Worm (Caenorhabditis elegans) whole organism, young adult: ENCODE data around the gene C25B8.8.

Experiments used
- B0261.1 ChIP-seq: sonication (generic microtip); optimal IDR thresholded peaks from 2 replicates; lab custom pipeline; 2016; ENCODE audit warnings: mild to moderate bottlenecking, missing genetic modification characterization, moderate library complexity, missing compliant biosample characterization
- D2030.7 ChIP-seq: fragments of 200-800 bp; sonication (Bioruptor generic); IDR thresholded peaks from 2 replicates; pipeline ENCODE4 v1.3.6; 2022; ENCODE audit warnings: missing genetic modification reagents, missing genetic modification characterization, missing compliant biosample characterization
- F22D6.2 ChIP-seq: sonication (generic microtip); optimal IDR thresholded peaks from 2 replicates; lab custom pipeline; 2016; ENCODE audit warnings: mild to moderate bottlenecking, missing genetic modification characterization, missing compliant biosample characterization
- F23B12.7 ChIP-seq: sonication (generic microtip); optimal IDR thresholded peaks from 2 replicates; lab custom pipeline; 2017; ENCODE audit warnings: missing genetic modification characterization, mild to moderate bottlenecking, missing compliant biosample characterization, antibody characterized with exemption, moderate library complexity; ENCODE audit not compliant: insufficient read depth
- F55B11.4 ChIP-seq: sonication (generic microtip); optimal IDR thresholded peaks from 2 replicates; lab custom pipeline; 2016; ENCODE audit warnings: missing compliant biosample characterization, missing genetic modification characterization, borderline replicate concordance; ENCODE audit not compliant: insufficient read depth
- K12H6.12 ChIP-seq: fragments of 200-800 bp; sonication (Bioruptor generic); optimal IDR thresholded peaks from 2 replicates; lab custom pipeline; 2018; ENCODE audit warnings: mild to moderate bottlenecking, missing genetic modification characterization, missing compliant biosample characterization
- T07F8.4 ChIP-seq: sonication (generic microtip); optimal IDR thresholded peaks from 2 replicates; lab custom pipeline; 2016; ENCODE audit warnings: mild to moderate bottlenecking, missing genetic modification characterization, moderate library complexity, missing compliant biosample characterization
- Y53G8AR.9 ChIP-seq: fragments of 200-800 bp; sonication (Bioruptor generic); conservative IDR thresholded peaks from 2 replicates; pipeline ENCODE4 v1.3.6; 2022; ENCODE audit warnings: missing genetic modification reagents, missing genetic modification characterization, missing compliant biosample characterization
- Y79H2A.3 ChIP-seq: fragments of 200-800 bp; sonication (Bioruptor generic); conservative IDR thresholded peaks from 2 replicates; pipeline ENCODE4 v1.3.6; 2022; ENCODE audit warnings: missing genetic modification reagents, missing genetic modification characterization, missing compliant biosample characterization
- bed-2 ChIP-seq: fragments of 200-800 bp; sonication (Bioruptor generic); IDR thresholded peaks from 2 replicates; pipeline ENCODE4 v1.3.6; 2022; ENCODE audit warnings: missing genetic modification reagents, missing genetic modification characterization, missing compliant biosample characterization
- cebp-1 ChIP-seq, 2 experiments: fragments of 200-800 bp in 1 of 2; sonication (Bioruptor generic) in 1 of 2; sonication (generic microtip) in 1 of 2; IDR thresholded peaks in 1 of 2; optimal IDR thresholded peaks in 1 of 2; 2 replicates each; pipeline versions ENCODE4 v1.3.6 to Lab custom; 2017 to 2022; ENCODE audit warnings: missing compliant biosample characterization in 2 of 2, missing genetic modification characterization in 2 of 2, mild to moderate bottlenecking in 1 of 2, missing genetic modification reagents in 1 of 2, moderate library complexity in 1 of 2
- ceh-100 ChIP-seq: fragments of 200-800 bp; sonication (Bioruptor generic); IDR thresholded peaks from 2 replicates; pipeline ENCODE4 v1.3.6; 2022; ENCODE audit warnings: missing genetic modification reagents, missing genetic modification characterization, missing compliant biosample characterization
- ceh-58 ChIP-seq: fragments of 200-800 bp; sonication (Bioruptor generic); IDR thresholded peaks from 2 replicates; pipeline ENCODE4 v1.3.6; 2022; ENCODE audit warnings: missing genetic modification characterization, missing compliant biosample characterization
- ceh-91 ChIP-seq: fragments of 200-800 bp; sonication (Bioruptor generic); IDR thresholded peaks from 2 replicates; pipeline ENCODE4 v1.3.6; 2022; ENCODE audit warnings: missing genetic modification reagents, missing genetic modification characterization, missing compliant biosample characterization
- die-1 ChIP-seq: sonication (generic microtip); optimal IDR thresholded peaks from 2 replicates; lab custom pipeline; 2016; ENCODE audit warnings: missing genotype, mild to moderate bottlenecking, missing genetic modification characterization, missing compliant biosample characterization
- dpff-1 ChIP-seq: sonication (generic microtip); optimal IDR thresholded peaks from 2 replicates; lab custom pipeline; 2017; ENCODE audit warnings: mild to moderate bottlenecking, missing genetic modification characterization, missing compliant biosample characterization
- egl-18 ChIP-seq: fragments of 200-800 bp; sonication (Bioruptor generic); IDR thresholded peaks from 2 replicates; pipeline ENCODE4 v1.3.6; 2022; ENCODE audit warnings: missing genetic modification reagents, missing genetic modification characterization, missing compliant biosample characterization
- egl-44 ChIP-seq: fragments of 200-800 bp; sonication (Bioruptor generic); IDR thresholded peaks from 2 replicates; pipeline ENCODE4 v1.3.6; 2022; ENCODE audit warnings: missing genetic modification reagents, missing genetic modification characterization, missing compliant biosample characterization
- him-1 ChIP-seq: sonication (generic microtip); optimal IDR thresholded peaks from 2 replicates; lab custom pipeline; 2016; ENCODE audit warnings: missing genotype, missing genetic modification reagents, missing genetic modification characterization, missing compliant biosample characterization
- hlh-26 ChIP-seq: fragments of 200-800 bp; sonication (Bioruptor generic); conservative IDR thresholded peaks from 2 replicates; pipeline ENCODE4 v1.3.6; 2022; ENCODE audit warnings: missing genetic modification reagents, missing genetic modification characterization, missing compliant biosample characterization
- hmg-1.2 ChIP-seq: fragments of 200-800 bp; sonication (Bioruptor generic); IDR thresholded peaks from 2 replicates; pipeline ENCODE4 v1.3.6; 2022; ENCODE audit warnings: missing genetic modification reagents, missing genetic modification characterization, missing compliant biosample characterization
- let-526 ChIP-seq: fragments of 200-800 bp; sonication (Bioruptor generic); IDR thresholded peaks from 2 replicates; pipeline ENCODE4 v1.3.6; 2022; ENCODE audit warnings: missing genetic modification reagents, missing genetic modification characterization, missing compliant biosample characterization
- lin-26 ChIP-seq: fragments of 200-800 bp; sonication (Bioruptor generic); IDR thresholded peaks from 2 replicates; pipeline ENCODE4 v1.3.6; 2022; ENCODE audit warnings: missing genetic modification reagents, missing genetic modification characterization, missing compliant biosample characterization
- madf-6 ChIP-seq: fragments of 200-800 bp; sonication (Bioruptor generic); IDR thresholded peaks from 2 replicates; pipeline ENCODE4 v1.3.6; 2022; ENCODE audit warnings: missing genetic modification reagents, missing genetic modification characterization, missing compliant biosample characterization
- mes-4 ChIP-seq: sonication (generic microtip); optimal IDR thresholded peaks from 2 replicates; lab custom pipeline; 2016; ENCODE audit warnings: missing genotype, missing genetic modification characterization, missing compliant biosample characterization
- mxl-1 ChIP-seq: sonication (generic microtip); optimal IDR thresholded peaks from 2 replicates; lab custom pipeline; 2016; ENCODE audit warnings: missing genetic modification characterization, missing compliant biosample characterization
- nhr-27 ChIP-seq: fragments of 200-800 bp; sonication (Bioruptor generic); optimal IDR thresholded peaks from 2 replicates; lab custom pipeline; 2018; ENCODE audit warnings: mild to moderate bottlenecking, missing genetic modification characterization, moderate library complexity, missing compliant biosample characterization
- pbrm-1 ChIP-seq: fragments of 200-800 bp; sonication (Bioruptor generic); IDR thresholded peaks from 2 replicates; pipeline ENCODE4 v1.3.6; 2022; ENCODE audit warnings: missing genetic modification reagents, missing genetic modification characterization, missing compliant biosample characterization
- rcor-1 ChIP-seq: fragments of 200-800 bp; sonication (Bioruptor generic); IDR thresholded peaks from 2 replicates; pipeline ENCODE4 v1.3.6; 2022; ENCODE audit warnings: missing genetic modification reagents, missing genetic modification characterization, missing compliant biosample characterization
- rpc-1 ChIP-seq, 2 experiments: fragments of 150-350 bp in 1 of 2; sonication (generic microtip) in 1 of 2; optimal IDR thresholded peaks; 2 replicates each; lab custom pipeline; 2014 to 2018; ENCODE audit warnings: missing biosample characterization in 1 of 2, missing genetic modification characterization in 1 of 2, missing genetic modification reagents in 1 of 2, missing genotype in 1 of 2
- sdz-38 ChIP-seq: sonication (generic microtip); optimal IDR thresholded peaks from 2 replicates; lab custom pipeline; 2016; ENCODE audit warnings: missing genotype, missing genetic modification characterization, missing compliant biosample characterization
- snpc-1.1 ChIP-seq: sonication (generic microtip); optimal IDR thresholded peaks from 2 replicates; lab custom pipeline; 2017; ENCODE audit warnings: missing genetic modification characterization, mild to moderate bottlenecking, missing compliant biosample characterization, antibody characterized with exemption, moderate library complexity, missing genotype, missing genetic modification reagents; ENCODE audit not compliant: insufficient read depth
- snpc-1.3 ChIP-seq: sonication (generic microtip); optimal IDR thresholded peaks from 2 replicates; lab custom pipeline; 2017; ENCODE audit warnings: missing genetic modification characterization, mild to moderate bottlenecking, missing compliant biosample characterization, antibody characterized with exemption, moderate library complexity, missing genotype, missing genetic modification reagents; ENCODE audit not compliant: insufficient read depth
- sptf-2 ChIP-seq: fragments of 200-800 bp; sonication (Bioruptor generic); optimal IDR thresholded peaks from 2 replicates; lab custom pipeline; 2018; ENCODE audit warnings: mild to moderate bottlenecking, missing genetic modification characterization, missing compliant biosample characterization
- tbp1 ChIP-seq: fragments of 200-800 bp; sonication (Bioruptor generic); optimal IDR thresholded peaks from 2 replicates; lab custom pipeline; 2018; ENCODE audit warnings: mild to moderate bottlenecking, missing genetic modification characterization, missing compliant biosample characterization
- zim-3 ChIP-seq: sonication (generic microtip); optimal IDR thresholded peaks from 2 replicates; lab custom pipeline; 2017; ENCODE audit warnings: mild to moderate bottlenecking, missing genetic modification characterization, moderate library complexity, missing compliant biosample characterization
- ztf-25 ChIP-seq: fragments of 200-800 bp; sonication (Bioruptor generic); IDR thresholded peaks from 2 replicates; pipeline ENCODE4 v1.3.6; 2022; ENCODE audit warnings: missing genetic modification reagents, missing genetic modification characterization, missing compliant biosample characterization
- ztf-28 ChIP-seq: fragments of 200-800 bp; sonication (Bioruptor generic); IDR thresholded peaks from 2 replicates; pipeline ENCODE4 v1.3.6; 2022; ENCODE audit warnings: missing genetic modification reagents, missing genetic modification characterization, missing compliant biosample characterization

Gene C25B8.8

DNA sequence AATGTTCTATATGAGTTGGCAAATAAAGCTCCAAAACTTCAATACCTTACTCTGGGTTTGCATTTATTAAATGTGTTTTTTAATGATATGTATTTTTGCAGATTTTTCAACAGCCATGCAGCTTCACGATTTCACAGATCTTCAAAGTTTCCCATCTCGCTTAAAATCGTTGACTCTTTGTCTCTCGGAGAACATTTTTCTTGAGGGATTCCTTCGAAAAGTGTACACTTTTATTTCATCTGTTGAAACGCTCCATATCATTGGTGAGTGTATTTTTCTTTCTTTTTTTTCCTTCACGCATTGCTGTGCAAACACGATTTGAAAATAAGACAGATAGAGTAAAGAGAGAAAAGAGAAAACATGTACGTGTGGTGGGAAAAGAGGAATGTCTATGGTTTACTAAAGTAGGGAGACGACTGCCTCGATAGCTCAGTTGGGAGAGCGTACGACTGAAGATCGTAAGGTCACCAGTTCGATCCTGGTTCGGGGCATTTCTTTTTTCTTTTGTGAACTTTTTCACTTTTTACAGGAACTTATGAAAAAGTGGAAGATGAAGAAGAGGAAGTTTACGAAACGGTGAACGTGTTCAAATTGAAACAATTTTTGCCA, 16.5 kb upstream of the C25B8.8 start (continued):
- TF ChIP-seq F23B12.7 (tag; lab: Kevin White, UChicago) (peak; percentile 65), lin-26 (GFP tag; lab: Robert Waterston, UW) (peak; percentile 98), rpc-1 (optimal IDR thresholded peaks at IDR 0.05; lab: Kevin White, UChicago) (peak; percentile 95), rpc-1 (tag; optimal IDR thresholded peaks at IDR 0.05; lab: Kevin White, UChicago) (peak; percentile 98), dpff-1 (tag; lab: Kevin White, UChicago) (peak; percentile 32), mxl-1 (peak; percentile 69), ceh-100 (GFP tag; lab: Robert Waterston, UW) (peak; percentile 65; the same call in 1 of the 2 replicates), sptf-2 (GFP tag; lab: Kevin White, UChicago) (no peak), Y79H2A.3 (GFP tag; lab: Robert Waterston, UW) (no peak), egl-44 (GFP tag; lab: Robert Waterston, UW) (peak; percentile 93), him-1 (tag; lab: Kevin White, UChicago) (peak; percentile 90), pbrm-1 (GFP tag; lab: Robert Waterston, UW) (peak; percentile 88), egl-18 (peak; percentile 85; the same call in 1 of the 2 replicates), ztf-28 (GFP tag; lab: Robert Waterston, UW) (0 out of 2 replicates have a peak, but pooled peaks have one; percentile 23), ceh-58 (no peak), die-1 (tag; lab: Kevin White, UChicago) (peak; percentile 89)

DNA sequence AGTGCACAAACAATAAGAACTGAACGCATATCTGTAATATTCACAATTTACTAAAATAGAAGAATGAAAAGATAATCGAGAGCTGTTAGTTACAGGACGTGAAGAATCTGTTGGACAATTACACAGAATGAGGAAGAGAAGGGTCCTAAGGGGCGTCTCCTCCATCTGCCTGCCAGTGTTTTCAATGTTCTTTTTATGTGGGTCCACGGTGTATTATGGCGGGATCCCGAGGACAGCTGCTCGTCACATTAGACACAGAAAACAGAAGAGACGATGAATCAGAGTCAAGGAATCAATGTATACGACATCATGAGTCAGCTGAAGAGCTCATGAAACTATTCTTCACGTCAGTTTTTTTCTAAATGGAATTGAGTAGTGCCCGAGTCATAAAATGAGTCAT, 12.7 kb upstream of the C25B8.8 start, which contains the start of gene ttr-6:
Gene ttr-6, minus strand, starts transcription at position 33 of the 400 bp plus-strand sequence.
- TF ChIP-seq cebp-1 (GFP tag; IDR thresholded peaks at IDR 0.05; lab: Robert Waterston, UW): no peak
- no peak for TF ChIP-seq cebp-1 (tag; optimal IDR thresholded peaks at IDR 0.05; lab: Kevin White, UChicago)
- no peak for TF ChIP-seq sdz-38 (tag; lab: Kevin White, UChicago)
- no peak for TF ChIP-seq bed-2 (GFP tag; lab: Robert Waterston, UW)
- no peak for TF ChIP-seq Y53G8AR.9 (GFP tag; lab: Robert Waterston, UW)

DNA sequence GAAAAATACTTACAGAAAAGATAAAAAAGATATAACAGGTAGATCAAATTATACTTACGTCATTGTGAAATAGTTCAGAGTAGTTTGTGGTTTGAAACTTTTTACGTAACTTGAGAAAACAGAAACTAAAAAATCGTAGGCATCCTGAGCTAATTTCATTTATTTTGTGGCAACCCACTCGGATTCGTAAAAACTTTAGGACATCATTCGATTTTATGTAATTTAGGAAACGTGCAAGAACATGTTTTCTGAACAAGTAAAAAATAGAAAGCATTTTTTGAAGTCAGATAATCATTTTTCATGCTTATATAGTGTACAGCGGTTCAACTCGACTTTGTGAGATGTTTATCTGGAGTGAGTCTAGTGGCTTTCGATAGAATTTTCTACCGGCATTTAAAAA, 11.1 kb upstream of the C25B8.8 start, which contains the start of gene hic-1:
Gene hic-1, minus strand, starts transcription at position 101 of the 400 bp plus-strand sequence.
- TF ChIP-seq zim-3 (tag; lab: Kevin White, UChicago): no peak
- no peak for TF ChIP-seq sdz-38 (tag; lab: Kevin White, UChicago)
- TF ChIP-seq F22D6.2 (tag; lab: Kevin White, UChicago): no peak
- TF ChIP-seq hlh-26 (GFP tag; lab: Robert Waterston, UW): no peak
- no peak for TF ChIP-seq T07F8.4 (tag; lab: Kevin White, UChicago)

DNA sequence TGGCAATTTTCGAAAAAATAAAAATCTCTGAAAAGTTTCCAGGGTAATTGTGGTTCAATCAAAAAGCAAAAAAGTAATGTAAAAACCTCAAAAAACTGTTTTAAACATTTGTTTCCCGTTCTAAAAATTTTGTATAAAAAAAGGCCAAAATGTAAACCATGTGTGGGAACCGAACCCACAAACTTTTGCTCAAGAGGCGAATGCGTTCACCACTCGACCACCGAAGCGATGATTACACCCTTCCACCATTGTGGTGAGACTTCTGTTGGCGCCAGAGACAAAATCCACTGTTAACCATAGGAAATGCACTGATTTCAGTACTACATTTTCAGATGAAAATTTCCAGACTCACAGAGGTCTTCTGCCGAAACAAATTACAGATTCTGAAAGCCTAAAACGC, 8.7 kb upstream of the C25B8.8 start:
- TF ChIP-seq hmg-1.2 (GFP tag; lab: Robert Waterston, UW): peak; percentile 35; the same call in 1 of the 2 replicates
- peak; percentile 29 for TF ChIP-seq tbp1 (GFP tag; lab: Kevin White, UChicago)
- TF ChIP-seq D2030.7: peak; percentile 55; the same call in 1 of the 2 replicates
- peak; percentile 73 for TF ChIP-seq lin-26 (GFP tag; lab: Robert Waterston, UW)
- TF ChIP-seq ztf-25 (GFP tag; lab: Robert Waterston, UW): 0 out of 2 replicates have a peak, but pooled peaks have one; percentile 42
- TF ChIP-seq pbrm-1 (GFP tag; lab: Robert Waterston, UW): 0 out of 2 replicates have a peak, but pooled peaks have one; percentile 35
- TF ChIP-seq B0261.1: peak; percentile 34

DNA sequence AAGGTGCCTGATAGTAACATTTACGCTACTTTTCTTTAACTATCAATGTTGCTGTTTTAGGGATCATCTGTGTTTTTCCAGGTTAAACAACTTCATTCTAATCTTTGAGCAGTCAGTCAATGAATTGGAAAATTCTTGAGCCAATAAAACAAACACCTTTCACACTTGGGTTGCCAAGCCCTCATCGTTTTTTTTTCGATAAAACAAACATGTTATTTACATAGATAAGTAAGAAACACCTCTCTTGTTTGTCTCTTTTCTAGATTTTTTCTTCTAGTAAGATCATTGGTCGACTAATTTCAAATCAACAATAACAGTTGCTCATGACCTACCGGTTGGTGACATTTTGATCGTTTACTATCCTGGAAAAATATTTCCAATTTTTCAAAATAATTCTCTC, 7.8 kb upstream of the C25B8.8 start:
- TF ChIP-seq snpc-1.3 (tag; lab: Kevin White, UChicago): no peak
- TF ChIP-seq rcor-1: no peak
- TF ChIP-seq nhr-27 (tag; lab: Kevin White, UChicago): no peak
- no peak for TF ChIP-seq mes-4 (tag; lab: Kevin White, UChicago)
- TF ChIP-seq madf-6 (GFP tag; lab: Robert Waterston, UW): no peak
- TF ChIP-seq F55B11.4: no peak
- no peak for TF ChIP-seq let-526 (GFP tag; lab: Robert Waterston, UW)
- no peak for TF ChIP-seq K12H6.12
- TF ChIP-seq ztf-25 (GFP tag; lab: Robert Waterston, UW): no peak
- no peak for TF ChIP-seq ceh-91
- no peak for TF ChIP-seq zim-3 (tag; lab: Kevin White, UChicago)
- TF ChIP-seq hmg-1.2 (GFP tag; lab: Robert Waterston, UW): no peak
- TF ChIP-seq snpc-1.1: no peak
